Worm (Caenorhabditis elegans) whole organism, late embryonic: ENCODE results near the gene gur-4.

Source experiments
- C38D4.7 ChIP-seq: fragments of 200-800 bp; sonication (Bioruptor generic); optimal IDR thresholded peaks from 2 replicates; lab custom pipeline; 2018; ENCODE audit warnings: mild to moderate bottlenecking, missing genetic modification characterization, moderate library complexity, missing compliant biosample characterization
- F13H6.1 ChIP-seq: sonication (generic microtip); optimal IDR thresholded peaks from 2 replicates; lab custom pipeline; 2016; ENCODE audit warnings: missing genetic modification characterization, missing compliant biosample characterization
- K02D7.2 ChIP-seq: sonication (generic microtip); optimal IDR thresholded peaks from 2 replicates; lab custom pipeline; 2017; ENCODE audit warnings: mild to moderate bottlenecking, missing genetic modification characterization, missing compliant biosample characterization
- K09A11.1 ChIP-seq: sonication (generic microtip); optimal IDR thresholded peaks from 2 replicates; lab custom pipeline; 2017; ENCODE audit warnings: antibody characterized with exemption, mild to moderate bottlenecking, missing genetic modification characterization, missing compliant biosample characterization; ENCODE audit not compliant: insufficient read depth
- ahr-1 ChIP-seq: sonication (generic microtip); optimal IDR thresholded peaks from 2 replicates; lab custom pipeline; 2016; ENCODE audit warnings: missing genetic modification characterization, missing compliant biosample characterization
- ama-1 ChIP-seq: fragments of 150-350 bp; optimal IDR thresholded peaks from 2 replicates; lab custom pipeline; 2014
- ceh-14 ChIP-seq: sonication (generic microtip); optimal IDR thresholded peaks from 2 replicates; lab custom pipeline; 2016; ENCODE audit warnings: missing genotype, missing genetic modification characterization, missing compliant biosample characterization
- ceh-18 ChIP-seq: sonication (generic microtip); optimal IDR thresholded peaks from 2 replicates; lab custom pipeline; 2016; ENCODE audit warnings: missing genetic modification characterization, missing compliant biosample characterization
- ceh-19 ChIP-seq: fragments of 200-800 bp; sonication (Bioruptor generic); optimal IDR thresholded peaks from 2 replicates; lab custom pipeline; 2018; ENCODE audit warnings: mild to moderate bottlenecking, missing genetic modification characterization, missing compliant biosample characterization
- ceh-2 ChIP-seq: sonication (generic microtip); optimal IDR thresholded peaks from 2 replicates; lab custom pipeline; 2016; ENCODE audit warnings: missing genotype, missing genetic modification characterization, missing compliant biosample characterization
- ceh-30 ChIP-seq: fragments of 150-350 bp; optimal IDR thresholded peaks from 2 replicates; lab custom pipeline; 2014; ENCODE audit warnings: missing biosample characterization, missing genetic modification characterization
- ceh-31 ChIP-seq: sonication (generic microtip); optimal IDR thresholded peaks from 2 replicates; lab custom pipeline; 2016; ENCODE audit warnings: missing genetic modification characterization, missing compliant biosample characterization
- ceh-34 ChIP-seq: sonication (generic microtip); optimal IDR thresholded peaks from 2 replicates; lab custom pipeline; 2016; ENCODE audit warnings: mild to moderate bottlenecking, missing genetic modification characterization, missing compliant biosample characterization
- ceh-48 ChIP-seq: sonication (generic microtip); optimal IDR thresholded peaks from 2 replicates; lab custom pipeline; 2016; ENCODE audit warnings: missing genetic modification characterization, inconsistent platforms, missing compliant biosample characterization
- ceh-6 ChIP-seq: fragments of 200-800 bp; sonication (Bioruptor generic); optimal IDR thresholded peaks from 2 replicates; lab custom pipeline; 2018; ENCODE audit warnings: mild to moderate bottlenecking, missing genetic modification characterization, missing compliant biosample characterization
- ceh-9 ChIP-seq: sonication (generic microtip); optimal IDR thresholded peaks from 2 replicates; lab custom pipeline; 2016; ENCODE audit warnings: mild to moderate bottlenecking, missing genetic modification characterization, inconsistent platforms, missing compliant biosample characterization
- dmd-4 ChIP-seq: sonication (generic microtip); optimal IDR thresholded peaks from 2 replicates; lab custom pipeline; 2016; ENCODE audit warnings: borderline replicate concordance, missing genetic modification characterization, missing compliant biosample characterization
- dve-1 ChIP-seq: sonication (generic microtip); optimal IDR thresholded peaks from 2 replicates; lab custom pipeline; 2017; ENCODE audit warnings: antibody characterized with exemption, mild to moderate bottlenecking, missing genetic modification characterization, missing compliant biosample characterization
- elt-2 ChIP-seq: sonication (generic microtip); optimal IDR thresholded peaks from 2 replicates; lab custom pipeline; 2016; ENCODE audit warnings: missing genetic modification reagents, missing genetic modification characterization, missing compliant biosample characterization
- elt-4 ChIP-seq: sonication (generic microtip); optimal IDR thresholded peaks from 2 replicates; lab custom pipeline; 2016; ENCODE audit warnings: missing genetic modification characterization, missing compliant biosample characterization
- ets-4 ChIP-seq: sonication (generic microtip); optimal IDR thresholded peaks from 2 replicates; lab custom pipeline; 2016; ENCODE audit warnings: missing genetic modification characterization, missing compliant biosample characterization
- fax-1 ChIP-seq: sonication (generic microtip); optimal IDR thresholded peaks from 2 replicates; lab custom pipeline; 2016; ENCODE audit warnings: missing genotype, missing genetic modification characterization, missing compliant biosample characterization
- fkh-10 ChIP-seq: fragments of 150-350 bp; optimal IDR thresholded peaks from 2 replicates; lab custom pipeline; 2014; ENCODE audit warnings: missing biosample characterization, missing genetic modification reagents, missing genetic modification characterization
- hlh-15 ChIP-seq: sonication (generic microtip); optimal IDR thresholded peaks from 2 replicates; lab custom pipeline; 2016; ENCODE audit warnings: missing genetic modification characterization, missing compliant biosample characterization
- hlh-8 ChIP-seq: sonication (generic microtip); optimal IDR thresholded peaks from 2 replicates; lab custom pipeline; 2016; ENCODE audit warnings: missing genotype, missing genetic modification characterization, missing compliant biosample characterization
- lin-11 ChIP-seq: fragments of 200-800 bp; sonication (Bioruptor generic); optimal IDR thresholded peaks from 2 replicates; lab custom pipeline; 2018; ENCODE audit warnings: mild to moderate bottlenecking, missing genetic modification characterization, missing compliant biosample characterization
- madf-2 ChIP-seq: sonication (generic microtip); optimal IDR thresholded peaks from 2 replicates; lab custom pipeline; 2017; ENCODE audit warnings: missing genetic modification characterization, missing compliant biosample characterization
- nhr-232 ChIP-seq: sonication (generic microtip); optimal IDR thresholded peaks from 2 replicates; lab custom pipeline; 2016; ENCODE audit warnings: missing genetic modification characterization, missing compliant biosample characterization
- npax-4 ChIP-seq: sonication (generic microtip); optimal IDR thresholded peaks from 2 replicates; lab custom pipeline; 2016; ENCODE audit warnings: missing genetic modification characterization, missing compliant biosample characterization
- odd-2 ChIP-seq: sonication (generic microtip); optimal IDR thresholded peaks from 2 replicates; lab custom pipeline; 2017; ENCODE audit warnings: antibody characterized with exemption, mild to moderate bottlenecking, missing genetic modification characterization, missing compliant biosample characterization
- pha-2 ChIP-seq: sonication (generic microtip); optimal IDR thresholded peaks from 2 replicates; lab custom pipeline; 2017; ENCODE audit warnings: mild to moderate bottlenecking, missing genetic modification characterization, missing compliant biosample characterization
- pha-4 ChIP-seq: fragments of 150-350 bp; optimal IDR thresholded peaks from 2 replicates; lab custom pipeline; 2018; ENCODE audit warnings: missing biosample characterization, missing genetic modification reagents, missing genetic modification characterization
- pqm-1 ChIP-seq: sonication (generic microtip); optimal IDR thresholded peaks from 2 replicates; lab custom pipeline; 2016; ENCODE audit warnings: missing genetic modification characterization, missing compliant biosample characterization
- pros-1 ChIP-seq: fragments of 150-350 bp; optimal IDR thresholded peaks from 2 replicates; lab custom pipeline; 2014; ENCODE audit warnings: missing biosample characterization, missing genetic modification reagents, missing genetic modification characterization
- ref-2 ChIP-seq: sonication (generic microtip); optimal IDR thresholded peaks from 2 replicates; lab custom pipeline; 2016; ENCODE audit warnings: missing genetic modification characterization, missing compliant biosample characterization
- rnt-1 ChIP-seq: sonication (generic microtip); optimal IDR thresholded peaks from 2 replicates; lab custom pipeline; 2016; ENCODE audit warnings: missing genetic modification characterization, missing compliant biosample characterization
- sdc-2 ChIP-seq: sonication (generic microtip); optimal IDR thresholded peaks from 2 replicates; lab custom pipeline; 2016; ENCODE audit warnings: missing genotype, missing genetic modification characterization, missing compliant biosample characterization
- syd-9 ChIP-seq: sonication (generic microtip); optimal IDR thresholded peaks from 2 replicates; lab custom pipeline; 2016; ENCODE audit warnings: mild to moderate bottlenecking, missing genetic modification characterization, moderate library complexity, missing compliant biosample characterization
- unc-3 ChIP-seq, 2 experiments: fragments of 200-800 bp in 1 of 2; sonication (Bioruptor generic) in 1 of 2; sonication (generic microtip) in 1 of 2; conservative IDR thresholded peaks in 1 of 2; optimal IDR thresholded peaks in 1 of 2; 2 replicates each; pipeline versions ENCODE4 v1.3.6 to Lab custom; 2016 to 2022; ENCODE audit warnings: missing compliant biosample characterization in 2 of 2, missing genetic modification characterization in 2 of 2, missing genetic modification reagents in 1 of 2
- unc-42 ChIP-seq: sonication (generic microtip); optimal IDR thresholded peaks from 2 replicates; lab custom pipeline; 2016; ENCODE audit warnings: missing genotype, missing genetic modification characterization, missing compliant biosample characterization
- unc-86 ChIP-seq: sonication (generic microtip); optimal IDR thresholded peaks from 2 replicates; lab custom pipeline; 2016; ENCODE audit warnings: missing genetic modification characterization, missing compliant biosample characterization
- zip-5 ChIP-seq: sonication (generic microtip); optimal IDR thresholded peaks from 2 replicates; lab custom pipeline; 2016; ENCODE audit warnings: missing genetic modification characterization, missing compliant biosample characterization
- ztf-16 ChIP-seq: sonication (generic microtip); optimal IDR thresholded peaks from 2 replicates; lab custom pipeline; 2017; ENCODE audit warnings: missing genetic modification characterization, missing compliant biosample characterization

gur-4 gene

DNA sequence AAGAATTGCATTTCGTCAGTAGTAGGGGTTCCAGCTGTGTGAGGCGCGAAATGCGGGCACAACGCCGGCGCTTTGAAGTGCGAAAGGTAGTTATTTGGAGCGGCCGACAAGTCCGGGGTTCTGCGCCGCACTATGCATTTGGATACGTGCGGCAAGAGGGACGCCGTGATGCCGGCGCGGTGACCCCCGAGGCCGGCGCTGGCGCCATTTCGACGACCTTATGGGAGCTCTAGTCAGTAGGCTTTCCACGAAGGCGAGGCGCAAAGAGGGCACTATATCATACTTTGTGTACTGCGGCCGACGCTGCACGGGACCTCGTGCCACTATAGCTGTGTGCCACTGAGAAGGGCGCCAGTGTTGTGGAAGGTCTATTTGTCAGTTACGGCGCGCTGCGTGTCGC is 7.8 kb upstream of the gur-4 start:
- TF ChIP-seq sdc-2 = peak; percentile 17
- peak; percentile 46 for TF ChIP-seq elt-4 (tag; lab: Kevin White, UChicago)
- no peak for TF ChIP-seq ceh-18 (tag; lab: Kevin White, UChicago)
- no peak for TF ChIP-seq ceh-30

DNA sequence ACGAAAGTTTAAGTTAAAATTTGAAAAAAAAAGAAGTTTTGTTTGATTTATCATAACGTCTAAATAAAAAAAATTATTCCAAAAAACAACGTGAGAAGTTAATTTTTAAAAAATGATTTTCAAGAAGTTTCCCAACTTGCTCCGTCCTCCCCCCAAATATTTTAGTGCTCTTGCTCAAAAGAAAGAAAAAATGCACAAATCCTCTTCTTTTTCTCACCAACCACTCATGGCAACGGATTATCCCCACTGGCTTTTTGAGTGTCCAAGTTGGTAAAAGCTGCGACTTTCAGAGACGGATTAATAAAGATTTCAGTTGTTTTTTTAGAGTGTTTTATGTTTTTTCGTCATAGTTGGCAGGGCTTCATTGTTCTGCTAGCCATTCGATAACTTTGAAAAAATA is 7.1 kb upstream of the gur-4 start, which contains the start of gene Y39G8C.2:
Gene Y39G8C.2 (minus strand): TSS at position 101 of the 400 bp plus-strand sequence.
- TF ChIP-seq ceh-34 (tag; lab: Kevin White, UChicago) (no peak), ama-1 (lab: Kevin White, UChicago) (no peak), F13H6.1 (tag; lab: Kevin White, UChicago) (no peak), dmd-4 (no peak), ceh-19 (no peak), fax-1 (tag; lab: Kevin White, UChicago) (no peak), K02D7.2 (tag; lab: Kevin White, UChicago) (no peak), unc-42 (tag; lab: Kevin White, UChicago) (no peak), rnt-1 (tag; lab: Kevin White, UChicago) (no peak), nhr-232 (tag; lab: Kevin White, UChicago) (no peak), ref-2 (no peak), pha-2 (no peak), ahr-1 (tag; lab: Kevin White, UChicago) (no peak), syd-9 (tag; lab: Kevin White, UChicago) (no peak), zip-5 (no peak), ceh-14 (tag; lab: Kevin White, UChicago) (no peak)

DNA sequence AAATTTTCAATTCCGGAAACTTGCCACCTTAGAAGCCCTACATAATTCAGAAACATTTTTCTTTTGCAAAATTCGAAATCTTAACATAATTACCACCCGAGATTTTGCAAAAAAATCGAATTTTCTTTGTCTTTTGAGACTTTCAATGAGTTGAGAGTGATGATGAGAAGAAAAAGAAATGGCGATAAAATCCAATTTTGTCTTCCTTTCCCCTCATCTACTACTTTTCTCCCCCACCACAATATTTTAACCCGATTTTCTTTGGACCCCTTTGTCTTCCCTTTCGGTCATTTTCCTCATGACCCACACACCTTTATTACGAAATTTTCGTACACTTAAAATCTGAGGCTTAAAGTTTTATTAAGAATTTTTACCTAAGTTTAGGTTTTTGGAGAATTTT is 6.2 kb upstream of the gur-4 start:
- TF ChIP-seq ceh-9 (tag; lab: Kevin White, UChicago) (no peak), ahr-1 (tag; lab: Kevin White, UChicago) (no peak), K02D7.2 (tag; lab: Kevin White, UChicago) (no peak), fkh-10 (GFP tag; lab: Kevin White, UChicago) (no peak), unc-42 (tag; lab: Kevin White, UChicago) (peak; percentile 90), ceh-34 (tag; lab: Kevin White, UChicago) (no peak)

DNA sequence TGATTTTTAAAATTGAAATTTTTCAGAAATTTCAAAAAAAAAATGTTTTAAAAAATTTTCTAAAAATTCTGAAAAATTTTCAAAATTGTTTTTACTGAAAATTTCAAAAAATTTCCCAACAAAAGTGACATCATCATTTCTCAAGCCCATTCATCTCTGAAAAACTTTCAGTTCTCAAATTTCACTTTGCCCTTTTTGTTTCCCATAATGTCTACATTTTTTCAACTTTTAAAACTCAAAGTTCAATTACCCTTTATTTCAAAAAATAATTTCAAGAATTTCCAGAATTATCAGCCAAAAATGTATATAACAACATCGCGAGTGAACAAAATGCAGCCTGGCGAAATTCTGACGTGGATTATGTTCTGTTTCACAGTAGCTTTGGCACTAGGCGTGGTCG is 3.6 kb upstream of the gur-4 start, which contains the start of gene bkip-1:
Gene bkip-1 (plus strand): TSS at position 301 of the 400 bp plus-strand sequence.
- TF ChIP-seq K09A11.1 (no peak), pros-1 (no peak), syd-9 (tag; lab: Kevin White, UChicago) (no peak), dmd-4 (no peak), unc-86 (tag; lab: Kevin White, UChicago) (no peak), unc-3 (GFP tag; conservative IDR thresholded peaks at IDR 0.05; lab: Robert Waterston, UW) (no peak), unc-3 (tag; optimal IDR thresholded peaks at IDR 0.05; lab: Kevin White, UChicago) (no peak), pha-4 (no peak), ets-4 (tag; lab: Kevin White, UChicago) (no peak), hlh-15 (tag; lab: Kevin White, UChicago) (no peak), ceh-9 (tag; lab: Kevin White, UChicago) (no peak), madf-2 (tag; lab: Kevin White, UChicago) (no peak), K02D7.2 (tag; lab: Kevin White, UChicago) (no peak), ceh-6 (GFP tag; lab: Kevin White, UChicago) (no peak), npax-4 (tag; lab: Kevin White, UChicago) (no peak), ceh-18 (tag; lab: Kevin White, UChicago) (no peak), ceh-2 (tag; lab: Kevin White, UChicago) (no peak), lin-11 (no peak), nhr-232 (tag; lab: Kevin White, UChicago) (no peak)

DNA sequence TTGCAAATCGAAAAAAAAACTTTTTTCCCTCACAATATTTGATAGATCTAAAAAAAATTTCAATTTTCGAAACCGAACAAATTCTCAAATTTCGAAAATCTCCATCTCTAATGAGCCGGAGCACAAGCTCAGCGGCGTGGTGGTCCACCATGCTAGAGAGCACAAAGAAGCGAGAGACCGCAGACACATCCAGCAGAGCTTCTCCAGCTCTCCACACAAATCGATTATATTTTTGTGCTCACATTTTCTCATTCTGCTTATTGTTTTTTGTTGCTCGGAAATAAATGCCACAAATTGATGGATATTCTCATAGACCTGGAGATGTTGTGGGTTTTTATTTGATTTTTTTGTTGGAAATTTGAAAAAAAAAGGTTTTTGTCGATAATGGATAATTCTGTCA is 2.5 kb upstream of the gur-4 start:
- no peak for TF ChIP-seq ceh-2 (tag; lab: Kevin White, UChicago)
- TF ChIP-seq ceh-48 (tag; lab: Kevin White, UChicago) = peak; percentile 72
- no peak for TF ChIP-seq ceh-14 (tag; lab: Kevin White, UChicago)
- no peak for TF ChIP-seq elt-2 (tag; lab: Kevin White, UChicago)
- no peak for TF ChIP-seq lin-11
- TF ChIP-seq odd-2 (tag; lab: Kevin White, UChicago) = no peak
- TF ChIP-seq hlh-8 (tag; lab: Kevin White, UChicago) = no peak
- TF ChIP-seq ztf-16 (tag; lab: Kevin White, UChicago) = no peak
- TF ChIP-seq pqm-1 (tag; lab: Kevin White, UChicago) = no peak
- no peak for TF ChIP-seq rnt-1 (tag; lab: Kevin White, UChicago)
- peak; percentile 1 for TF ChIP-seq unc-42 (tag; lab: Kevin White, UChicago)
- TF ChIP-seq ceh-31 (tag; lab: Kevin White, UChicago) = no peak
- no peak for TF ChIP-seq sdc-2
- TF ChIP-seq dve-1 (tag; lab: Kevin White, UChicago) = no peak
- TF ChIP-seq ceh-9 (tag; lab: Kevin White, UChicago) = no peak
- no peak for TF ChIP-seq ets-4 (tag; lab: Kevin White, UChicago)
- TF ChIP-seq C38D4.7 (GFP tag; lab: Kevin White, UChicago) = no peak
- TF ChIP-seq K09A11.1 = no peak
